Worm (Caenorhabditis elegans) whole organism, early embryonic: ENCODE measurements around the gene knl-3.

Experiments used
- B0310.2 ChIP-seq: sonication (generic microtip); optimal IDR thresholded peaks from 2 replicates; lab custom pipeline; 2016; ENCODE audit warnings: mild to moderate bottlenecking, missing genetic modification characterization, missing compliant biosample characterization
- F13C5.2 ChIP-seq: sonication (generic microtip); optimal IDR thresholded peaks from 2 replicates; lab custom pipeline; 2017; ENCODE audit warnings: mild to moderate bottlenecking, missing genetic modification characterization, inconsistent platforms, missing compliant biosample characterization
- aly-1 ChIP-seq: sonication (generic microtip); optimal IDR thresholded peaks from 2 replicates; lab custom pipeline; 2016; ENCODE audit warnings: missing genetic modification characterization, missing compliant biosample characterization
- ama-1 ChIP-seq: fragments of 150-350 bp; optimal IDR thresholded peaks from 2 replicates; lab custom pipeline; 2014
- ceh-13 ChIP-seq: fragments of 200-800 bp; sonication (Bioruptor generic); optimal IDR thresholded peaks from 2 replicates; lab custom pipeline; 2018; ENCODE audit warnings: mild to moderate bottlenecking, missing genetic modification characterization, missing compliant biosample characterization
- ceh-36 ChIP-seq: sonication (generic microtip); optimal IDR thresholded peaks from 2 replicates; lab custom pipeline; 2016; ENCODE audit warnings: missing genetic modification characterization, inconsistent platforms, missing compliant biosample characterization
- ets-7 ChIP-seq: sonication (generic microtip); optimal IDR thresholded peaks from 2 replicates; lab custom pipeline; 2016; ENCODE audit warnings: missing genotype, missing genetic modification characterization, missing compliant biosample characterization
- flt-1 ChIP-seq: fragments of 200-800 bp; sonication (Bioruptor generic); IDR thresholded peaks from 2 replicates; pipeline ENCODE4 v1.3.6; 2022; ENCODE audit warnings: missing genetic modification characterization, missing compliant biosample characterization
- hmbx-1 ChIP-seq: sonication (generic microtip); optimal IDR thresholded peaks from 2 replicates; lab custom pipeline; 2016; ENCODE audit warnings: mild to moderate bottlenecking, missing genetic modification characterization, missing compliant biosample characterization
- hmg-4 ChIP-seq: fragments of 200-800 bp; sonication (Bioruptor generic); optimal IDR thresholded peaks from 2 replicates; lab custom pipeline; 2018; ENCODE audit warnings: mild to moderate bottlenecking, missing genetic modification characterization, missing compliant biosample characterization
- hnd-1 ChIP-seq: sonication (generic microtip); optimal IDR thresholded peaks from 2 replicates; lab custom pipeline; 2016; ENCODE audit warnings: missing genetic modification characterization, missing compliant biosample characterization
- pes-1 ChIP-seq: fragments of 200-800 bp; sonication (Bioruptor generic); IDR thresholded peaks from 2 replicates; pipeline ENCODE4 v1.3.6; 2022; ENCODE audit warnings: missing genetic modification reagents, missing genetic modification characterization, missing compliant biosample characterization
- scrt-1 ChIP-seq: fragments of 200-800 bp; sonication (Bioruptor generic); IDR thresholded peaks from 2 replicates; pipeline ENCODE4 v1.3.6; 2022; ENCODE audit warnings: missing genetic modification characterization, missing compliant biosample characterization
- sea-1 ChIP-seq: fragments of 200-800 bp; sonication (Bioruptor generic); conservative IDR thresholded peaks from 2 replicates; pipeline ENCODE4 v1.3.6; 2022; ENCODE audit warnings: missing genetic modification characterization, missing compliant biosample characterization
- tbx-11 ChIP-seq: fragments of 200-800 bp; sonication (Bioruptor generic); IDR thresholded peaks from 2 replicates; pipeline ENCODE4 v1.3.6; 2022; ENCODE audit warnings: missing genetic modification characterization, missing compliant biosample characterization
- tbx-37 ChIP-seq: fragments of 200-800 bp; sonication (Bioruptor generic); conservative IDR thresholded peaks from 2 replicates; pipeline ENCODE4 v1.3.6; 2022; ENCODE audit warnings: missing genetic modification reagents, missing genetic modification characterization, missing compliant biosample characterization
- tra-4 ChIP-seq: sonication (generic microtip); optimal IDR thresholded peaks from 2 replicates; lab custom pipeline; 2017; ENCODE audit warnings: missing genetic modification characterization, missing compliant biosample characterization

knl-3 gene

ce11 chrV:1886997-1887396, 18.0 kb downstream of the knl-3 start:
- TF ChIP-seq tbx-37 (GFP tag; lab: Robert Waterston, UW) (no peak), pes-1 (GFP tag; lab: Robert Waterston, UW) (no peak), hmbx-1 (no peak), tbx-11 (no peak), sea-1 (no peak), ceh-13 (GFP tag; lab: Kevin White, UChicago) (no peak), scrt-1 (GFP tag; lab: Robert Waterston, UW) (no peak), hnd-1 (tag; lab: Kevin White, UChicago) (no peak), flt-1 (GFP tag; lab: Robert Waterston, UW) (no peak), F13C5.2 (no peak), tra-4 (no peak), ceh-36 (tag; lab: Kevin White, UChicago) (no peak), ets-7 (tag; lab: Kevin White, UChicago) (no peak), B0310.2 (tag; lab: Kevin White, UChicago) (no peak), ama-1 (lab: Kevin White, UChicago) (no peak), aly-1 (tag; lab: Kevin White, UChicago) (no peak), hmg-4 (GFP tag; lab: Kevin White, UChicago) (no peak)

ce11 chrV:1888299-1888698, 19.3 kb downstream of the knl-3 start:
- TF ChIP-seq flt-1 (GFP tag; lab: Robert Waterston, UW) (no peak), ceh-36 (tag; lab: Kevin White, UChicago) (no peak), tbx-11 (no peak), scrt-1 (GFP tag; lab: Robert Waterston, UW) (no peak), hnd-1 (tag; lab: Kevin White, UChicago) (no peak), F13C5.2 (no peak), ets-7 (tag; lab: Kevin White, UChicago) (no peak), ama-1 (lab: Kevin White, UChicago) (no peak), sea-1 (no peak), hmbx-1 (no peak)

- TF ChIP-seq ceh-36 (tag; lab: Kevin White, UChicago) (no peak), tbx-11 (no peak), aly-1 (tag; lab: Kevin White, UChicago) (no peak), scrt-1 (GFP tag; lab: Robert Waterston, UW) (no peak), flt-1 (GFP tag; lab: Robert Waterston, UW) (no peak), ama-1 (lab: Kevin White, UChicago) (no peak), B0310.2 (tag; lab: Kevin White, UChicago) (no peak), hmbx-1 (no peak)
These were observed 21.0 kb downstream of the knl-3 start for ce11 chrV:1889996-1890395.

ce11 chrV:1892567-1893277, 23.7 kb downstream of the knl-3 start, which contains the start of gene zig-11:
zig-11 (minus strand) TSS chrV:1892939.
- TF ChIP-seq hnd-1 (tag; lab: Kevin White, UChicago): no peak
- no peak for TF ChIP-seq ets-7 (tag; lab: Kevin White, UChicago)
- no peak for TF ChIP-seq hmbx-1
- no peak for TF ChIP-seq tbx-11
- no peak for TF ChIP-seq tbx-37 (GFP tag; lab: Robert Waterston, UW)
- TF ChIP-seq pes-1 (GFP tag; lab: Robert Waterston, UW): no peak
- TF ChIP-seq flt-1 (GFP tag; lab: Robert Waterston, UW): no peak
- no peak for TF ChIP-seq tra-4

ce11 chrV:1895483-1895882, 26.5 kb downstream of the knl-3 start, which contains the start of gene nphp-2:
nphp-2 (plus strand) TSS chrV:1895783.
- no peak for TF ChIP-seq pes-1 (GFP tag; lab: Robert Waterston, UW)
- TF ChIP-seq B0310.2 (tag; lab: Kevin White, UChicago): no peak
- TF ChIP-seq flt-1 (GFP tag; lab: Robert Waterston, UW): no peak
- TF ChIP-seq ets-7 (tag; lab: Kevin White, UChicago): no peak
- TF ChIP-seq sea-1: no peak
- TF ChIP-seq ama-1 (lab: Kevin White, UChicago): no peak
- no peak for TF ChIP-seq aly-1 (tag; lab: Kevin White, UChicago)
- TF ChIP-seq hnd-1 (tag; lab: Kevin White, UChicago): no peak
- no peak for TF ChIP-seq tbx-11
- no peak for TF ChIP-seq tbx-37 (GFP tag; lab: Robert Waterston, UW)
- TF ChIP-seq ceh-13 (GFP tag; lab: Kevin White, UChicago): no peak
- no peak for TF ChIP-seq F13C5.2
- no peak for TF ChIP-seq ceh-36 (tag; lab: Kevin White, UChicago)
- no peak for TF ChIP-seq hmbx-1
- no peak for TF ChIP-seq scrt-1 (GFP tag; lab: Robert Waterston, UW)
- no peak for TF ChIP-seq hmg-4 (GFP tag; lab: Kevin White, UChicago)
- no peak for TF ChIP-seq tra-4

ce11 chrV:1907350-1907749, 38.3 kb downstream of the knl-3 start, which contains the start of gene Y32G9A.5:
Y32G9A.5 (plus strand) TSS chrV:1907650.
- TF ChIP-seq tbx-11: no peak
- no peak for TF ChIP-seq sea-1
- no peak for TF ChIP-seq hmg-4 (GFP tag; lab: Kevin White, UChicago)
- no peak for TF ChIP-seq scrt-1 (GFP tag; lab: Robert Waterston, UW)
- TF ChIP-seq ama-1 (lab: Kevin White, UChicago): no peak
- TF ChIP-seq flt-1 (GFP tag; lab: Robert Waterston, UW): no peak
- TF ChIP-seq ets-7 (tag; lab: Kevin White, UChicago): no peak
- TF ChIP-seq ceh-13 (GFP tag; lab: Kevin White, UChicago): no peak
- no peak for TF ChIP-seq pes-1 (GFP tag; lab: Robert Waterston, UW)
- TF ChIP-seq F13C5.2: no peak
- TF ChIP-seq tra-4: no peak

ce11 chrV:1908542-1908941, 39.5 kb downstream of the knl-3 start, which contains the start of gene srp-3:
srp-3 (plus strand) TSS chrV:1908842.
- no peak for TF ChIP-seq ets-7 (tag; lab: Kevin White, UChicago)
- TF ChIP-seq tbx-11: no peak
- no peak for TF ChIP-seq scrt-1 (GFP tag; lab: Robert Waterston, UW)
- no peak for TF ChIP-seq flt-1 (GFP tag; lab: Robert Waterston, UW)
- TF ChIP-seq B0310.2 (tag; lab: Kevin White, UChicago): no peak
- no peak for TF ChIP-seq ceh-13 (GFP tag; lab: Kevin White, UChicago)
- no peak for TF ChIP-seq sea-1
- no peak for TF ChIP-seq aly-1 (tag; lab: Kevin White, UChicago)
- TF ChIP-seq pes-1 (GFP tag; lab: Robert Waterston, UW): no peak
- TF ChIP-seq hmg-4 (GFP tag; lab: Kevin White, UChicago): no peak
- no peak for TF ChIP-seq hnd-1 (tag; lab: Kevin White, UChicago)
- TF ChIP-seq ceh-36 (tag; lab: Kevin White, UChicago): no peak
- no peak for TF ChIP-seq ama-1 (lab: Kevin White, UChicago)
- TF ChIP-seq hmbx-1: no peak
- TF ChIP-seq tra-4: no peak
- no peak for TF ChIP-seq F13C5.2
- no peak for TF ChIP-seq tbx-37 (GFP tag; lab: Robert Waterston, UW)
